Fruit fly (Drosophila melanogaster) whole organism, embryonic: ENCODE data around the gene CG18557.

Experiments
- Bgb ChIP-seq: fragments of 200-800 bp; sonication (Bioruptor generic); IDR thresholded peaks from 2 replicates; pipeline ENCODE4 v1.3.6; 2022; ENCODE audit warnings: missing biosample characterization, missing genetic modification characterization; ENCODE audit not compliant: partially characterized antibody
- CG10366 ChIP-seq: fragments of 200-800 bp; sonication (Bioruptor generic); IDR thresholded peaks from 2 replicates; pipeline ENCODE4 v1.3.6; 2022; ENCODE audit warnings: missing biosample characterization, missing genetic modification characterization
- CG10543 ChIP-seq: fragments of 200-800 bp; sonication (Bioruptor generic); optimal IDR thresholded peaks from 3 replicates; lab custom pipeline; 2017; ENCODE audit warnings: missing biosample characterization, mild to moderate bottlenecking, missing genetic modification characterization, moderate library complexity
- CG11085 ChIP-seq: fragments of 200-800 bp; sonication (Bioruptor generic); IDR thresholded peaks from 2 replicates; pipeline ENCODE4 v1.3.6; 2022; ENCODE audit warnings: missing biosample characterization, missing genetic modification characterization
- CG16815 ChIP-seq: fragments of 200-800 bp; sonication (Bioruptor generic); optimal IDR thresholded peaks from 3 replicates; lab custom pipeline; 2017; ENCODE audit warnings: missing biosample characterization, mild to moderate bottlenecking, missing genetic modification characterization
- CG17568 ChIP-seq: fragments of 200-800 bp; sonication (Bioruptor generic); optimal IDR thresholded peaks from 2 replicates; lab custom pipeline; 2018; ENCODE audit warnings: missing biosample characterization, mild to moderate bottlenecking, missing genetic modification characterization, moderate library complexity
- CG1832 ChIP-seq: fragments of 200-800 bp; sonication (Bioruptor generic); optimal IDR thresholded peaks from 2 replicates; lab custom pipeline; 2017; ENCODE audit warnings: missing biosample characterization, mild to moderate bottlenecking, missing genetic modification characterization, inconsistent platforms
- CG30020 ChIP-seq: fragments of 200-800 bp; optimal IDR thresholded peaks from 2 replicates; lab custom pipeline; 2019; ENCODE audit warnings: missing biosample characterization, mild to moderate bottlenecking, missing genetic modification characterization, moderate library complexity
- CG30403 ChIP-seq: fragments of 200-800 bp; sonication (Bioruptor generic); optimal IDR thresholded peaks from 3 replicates; lab custom pipeline; 2016; ENCODE audit warnings: missing biosample characterization, missing genetic modification characterization
- CG4404 ChIP-seq: fragments of 200-800 bp; sonication (Bioruptor generic); IDR thresholded peaks from 2 replicates; pipeline ENCODE4 v1.3.6; 2022; ENCODE audit warnings: missing biosample characterization, missing genetic modification characterization
- CG5245 ChIP-seq: fragments of 200-800 bp; sonication (Bioruptor generic); optimal IDR thresholded peaks from 3 replicates; lab custom pipeline; 2016; ENCODE audit warnings: missing biosample characterization, missing genetic modification characterization
- CG6683 ChIP-seq: fragments of 200-800 bp; sonication (Bioruptor generic); optimal IDR thresholded peaks from 2 replicates; lab custom pipeline; 2017; ENCODE audit warnings: missing biosample characterization, mild to moderate bottlenecking, missing genetic modification characterization, missing genetic modification reagents
- CG6791 ChIP-seq: fragments of 200-800 bp; sonication (Bioruptor generic); IDR thresholded peaks from 3 replicates; pipeline ENCODE4 v1.3.6; 2022; ENCODE audit warnings: missing biosample characterization, missing genetic modification characterization; ENCODE audit not compliant: partially characterized antibody
- CG6854 ChIP-seq: fragments of 200-800 bp; sonication (Bioruptor generic); optimal IDR thresholded peaks from 3 replicates; lab custom pipeline; 2017; ENCODE audit warnings: missing biosample characterization, mild to moderate bottlenecking, missing genetic modification characterization
- CG8290 ChIP-seq, 3 experiments: fragments of 200-800 bp; sonication (Bioruptor generic); optimal IDR thresholded peaks; 2 replicates each; lab custom pipeline; 2016 to 2019; ENCODE audit warnings: missing biosample characterization in 3 of 3, missing genetic modification characterization in 3 of 3, mild to moderate bottlenecking in 2 of 3, moderate library complexity in 1 of 3
- CG8924 ChIP-seq: fragments of 200-800 bp; optimal IDR thresholded peaks from 3 replicates; lab custom pipeline; 2019; ENCODE audit warnings: missing biosample characterization, mild to moderate bottlenecking, missing genetic modification characterization, moderate library complexity
- CTCF ChIP-seq: fragments of 200-800 bp; sonication (Bioruptor generic); optimal IDR thresholded peaks from 2 replicates; lab custom pipeline; 2017; ENCODE audit warnings: missing biosample characterization, mild to moderate bottlenecking, missing genetic modification characterization, moderate library complexity
- CoRest ChIP-seq: fragments of 200-800 bp; sonication (Bioruptor generic); optimal IDR thresholded peaks from 3 replicates; lab custom pipeline; 2018; ENCODE audit warnings: missing biosample characterization, mild to moderate bottlenecking, missing genetic modification characterization, moderate library complexity
- Dp ChIP-seq: fragments of 200-800 bp; sonication (Bioruptor generic); optimal IDR thresholded peaks from 2 replicates; lab custom pipeline; 2018; ENCODE audit warnings: missing biosample characterization, mild to moderate bottlenecking, missing genetic modification characterization, moderate library complexity
- Dref ChIP-seq: fragments of 200-800 bp; sonication (Bioruptor generic); IDR thresholded peaks from 2 replicates; pipeline ENCODE4 v1.3.6; 2022; ENCODE audit warnings: missing biosample characterization, missing genetic modification characterization
- Hr39 ChIP-seq: fragments of >200 bp; optimal IDR thresholded peaks from 2 replicates; lab custom pipeline; 2017
- Hr51 ChIP-seq, 2 experiments: fragments of 200-800 bp; sonication (Bioruptor generic); optimal IDR thresholded peaks; 2 replicates in 1 of 2; 3 replicates in 1 of 2; lab custom pipeline; 2016 to 2018; ENCODE audit warnings: missing biosample characterization in 2 of 2, missing genetic modification characterization in 2 of 2, mild to moderate bottlenecking in 1 of 2, moderate library complexity in 1 of 2
- Hsf ChIP-seq: fragments of 200-800 bp; sonication (Bioruptor generic); optimal IDR thresholded peaks from 3 replicates; lab custom pipeline; 2016; ENCODE audit warnings: missing biosample characterization, missing genetic modification characterization
- Kr ChIP-seq: fragments of 200-800 bp; sonication (Bioruptor generic); optimal IDR thresholded peaks from 2 replicates; lab custom pipeline; 2017; ENCODE audit warnings: missing biosample characterization, mild to moderate bottlenecking, missing genetic modification characterization
- Nf-YA ChIP-seq: fragments of 200-800 bp; sonication (Bioruptor generic); IDR thresholded peaks from 2 replicates; pipeline ENCODE4 v1.3.6; 2022; ENCODE audit warnings: missing biosample characterization, missing genetic modification characterization
- Poxn ChIP-seq: fragments of 200-800 bp; sonication (Bioruptor generic); IDR thresholded peaks from 2 replicates; pipeline ENCODE4 v1.3.6; 2022; ENCODE audit warnings: missing biosample characterization, missing genetic modification characterization
- Sox100B ChIP-seq: fragments of 200-800 bp; sonication (Bioruptor generic); optimal IDR thresholded peaks from 3 replicates; lab custom pipeline; 2018; ENCODE audit warnings: missing biosample characterization, mild to moderate bottlenecking, missing genetic modification characterization
- Sox102F ChIP-seq: fragments of 200-800 bp; sonication (Bioruptor generic); optimal IDR thresholded peaks from 2 replicates; lab custom pipeline; 2018; ENCODE audit warnings: missing biosample characterization, mild to moderate bottlenecking, missing genetic modification characterization, moderate library complexity
- Taf1 ChIP-seq: fragments of 200-800 bp; sonication (Bioruptor generic); IDR thresholded peaks from 2 replicates; pipeline ENCODE4 v1.3.6; 2022; ENCODE audit warnings: missing biosample characterization, missing genetic modification characterization
- Xrp1 ChIP-seq: fragments of 200-800 bp; sonication (Bioruptor generic); IDR thresholded peaks from 2 replicates; pipeline ENCODE4 v1.3.6; 2022; ENCODE audit warnings: missing biosample characterization, missing genetic modification characterization
- bowl ChIP-seq: fragments of 200-800 bp; sonication (Bioruptor generic); IDR thresholded peaks from 2 replicates; pipeline ENCODE4 v1.3.6; 2022; ENCODE audit warnings: missing biosample characterization, missing genetic modification characterization
- crc ChIP-seq: fragments of 200-800 bp; sonication (Bioruptor generic); optimal IDR thresholded peaks from 2 replicates; lab custom pipeline; 2016; ENCODE audit warnings: missing biosample characterization, missing genetic modification characterization
- crol ChIP-seq: fragments of 200-800 bp; sonication (Bioruptor generic); IDR thresholded peaks from 2 replicates; pipeline ENCODE4 v1.3.6; 2022; ENCODE audit warnings: missing biosample characterization, missing genetic modification characterization
- cwo ChIP-seq: fragments of 200-800 bp; sonication (Bioruptor generic); optimal IDR thresholded peaks from 3 replicates; lab custom pipeline; 2017; ENCODE audit warnings: missing biosample characterization, missing genetic modification characterization, mild to moderate bottlenecking, moderate library complexity, missing genetic modification reagents
- da ChIP-seq: fragments of 200-800 bp; sonication (Bioruptor generic); optimal IDR thresholded peaks from 2 replicates; lab custom pipeline; 2016; ENCODE audit warnings: missing biosample characterization, missing genetic modification characterization
- dati ChIP-seq: fragments of 200-800 bp; sonication (Bioruptor generic); IDR thresholded peaks from 2 replicates; pipeline ENCODE4 v1.3.6; 2022; ENCODE audit warnings: missing biosample characterization, missing genetic modification characterization
- dmrt99B ChIP-seq: fragments of 200-800 bp; sonication (Bioruptor generic); optimal IDR thresholded peaks from 2 replicates; lab custom pipeline; 2018; ENCODE audit warnings: missing biosample characterization, mild to moderate bottlenecking, missing genetic modification characterization, moderate library complexity
- ems ChIP-seq: fragments of 200-800 bp; sonication (Bioruptor generic); optimal IDR thresholded peaks from 3 replicates; lab custom pipeline; 2016; ENCODE audit warnings: missing biosample characterization, missing genetic modification characterization
- gce ChIP-seq: fragments of 200-800 bp; sonication (Bioruptor generic); IDR thresholded peaks from 3 replicates; pipeline ENCODE4 v1.3.6; 2022; ENCODE audit warnings: missing biosample characterization, missing genetic modification characterization
- hth ChIP-seq: fragments of >200 bp; optimal IDR thresholded peaks from 2 replicates; lab custom pipeline; 2017; ENCODE audit warnings: inconsistent platforms
- lilli ChIP-seq: fragments of 200-800 bp; sonication (Bioruptor generic); optimal IDR thresholded peaks from 3 replicates; lab custom pipeline; 2016; ENCODE audit warnings: missing biosample characterization, missing genetic modification characterization
- onecut ChIP-seq: fragments of 200-800 bp; sonication (Bioruptor generic); IDR thresholded peaks from 2 replicates; pipeline ENCODE4 v1.3.6; 2022; ENCODE audit warnings: missing biosample characterization, missing genetic modification characterization
- pfk ChIP-seq: fragments of 200-800 bp; sonication (Bioruptor generic); optimal IDR thresholded peaks from 2 replicates; lab custom pipeline; 2018; ENCODE audit warnings: missing biosample characterization, mild to moderate bottlenecking, missing genetic modification characterization, moderate library complexity
- phol ChIP-seq: fragments of 200-800 bp; sonication (Bioruptor generic); optimal IDR thresholded peaks from 3 replicates; lab custom pipeline; 2018; ENCODE audit warnings: missing biosample characterization, mild to moderate bottlenecking, missing genetic modification characterization, moderate library complexity
- pnt ChIP-seq: fragments of 200-800 bp; sonication (Bioruptor generic); optimal IDR thresholded peaks from 3 replicates; lab custom pipeline; 2016; ENCODE audit warnings: missing biosample characterization, missing genetic modification characterization
- pros ChIP-seq: fragments of 200-800 bp; sonication (Bioruptor generic); optimal IDR thresholded peaks from 3 replicates; lab custom pipeline; 2019; ENCODE audit warnings: missing biosample characterization, mild to moderate bottlenecking, missing genetic modification characterization, moderate library complexity
- row ChIP-seq: fragments of 200-800 bp; sonication (Bioruptor generic); IDR thresholded peaks from 3 replicates; pipeline ENCODE4 v1.3.6; 2022; ENCODE audit warnings: missing biosample characterization, missing genetic modification characterization
- schlank ChIP-seq: fragments of 200-800 bp; sonication (Bioruptor generic); optimal IDR thresholded peaks from 2 replicates; lab custom pipeline; 2018; ENCODE audit warnings: missing biosample characterization, mild to moderate bottlenecking, missing genetic modification characterization
- slp2 ChIP-seq: fragments of 200-800 bp; sonication (Bioruptor generic); optimal IDR thresholded peaks from 2 replicates; lab custom pipeline; 2016; ENCODE audit warnings: missing biosample characterization, missing genetic modification characterization
- sug ChIP-seq: fragments of 200-800 bp; optimal IDR thresholded peaks from 2 replicates; lab custom pipeline; 2019; ENCODE audit warnings: missing biosample characterization, mild to moderate bottlenecking, missing genetic modification characterization, moderate library complexity
- trem ChIP-seq: fragments of 200-800 bp; optimal IDR thresholded peaks from 3 replicates; lab custom pipeline; 2019; ENCODE audit warnings: missing biosample characterization, mild to moderate bottlenecking, missing genetic modification characterization, moderate library complexity

CG18557 gene

dm6 chr2L:2830341-2830800, 15.2 kb downstream of the CG18557 start (continued):
- TF ChIP-seq gce (GFP tag; lab: Robert Waterston, UW), result peak; percentile 27; the same call in 1 of the 3 replicates
- peak; percentile 77 for TF ChIP-seq CG30020
- TF ChIP-seq Hr39, result no peak
- TF ChIP-seq CG30403 (GFP tag; lab: Kevin White, UChicago), result peak; percentile 93
- TF ChIP-seq Dref (GFP tag; lab: Robert Waterston, UW), result no peak
- TF ChIP-seq dmrt99B (tag; lab: Kevin White, UChicago), result peak; percentile 93
- peak; percentile 88 for TF ChIP-seq lilli (GFP tag; lab: Kevin White, UChicago)
- peak; percentile 29 for TF ChIP-seq slp2
- peak; percentile 88 for TF ChIP-seq Xrp1 (GFP tag; lab: Robert Waterston, UW)
- peak; percentile 47 for TF ChIP-seq Nf-YA
- no peak for TF ChIP-seq da (GFP tag; lab: Kevin White, UChicago)
- TF ChIP-seq CG16815, result peak; percentile 85
- TF ChIP-seq CG5245, result peak; percentile 73
- peak; percentile 88 for TF ChIP-seq Sox102F (GFP tag; lab: Kevin White, UChicago)
- TF ChIP-seq CG8924 (tag; lab: Kevin White, UChicago), result peak; percentile 94
- peak; percentile 49 for TF ChIP-seq Kr (GFP tag; lab: Kevin White, UChicago)
- no peak for TF ChIP-seq CG1832 (GFP tag; lab: Kevin White, UChicago)
- peak; percentile 64 to 93 for TF ChIP-seq Hr51 (GFP tag; optimal IDR thresholded peaks at IDR 0.05; lab: Kevin White, UChicago)
- TF ChIP-seq CG6791 (GFP tag; lab: Robert Waterston, UW), result no peak
- TF ChIP-seq crc (GFP tag; lab: Kevin White, UChicago), result no peak
- TF ChIP-seq phol (tag; lab: Kevin White, UChicago), result peak; percentile 94
- 0 out of 2 replicates have a peak, but pooled peaks have one; percentile 1 for TF ChIP-seq crol (GFP tag; lab: Robert Waterston, UW)
- TF ChIP-seq CoRest (tag; lab: Kevin White, UChicago), result peak; percentile 96
- TF ChIP-seq cwo (GFP tag; lab: Kevin White, UChicago), result peak; percentile 77
- TF ChIP-seq pfk (GFP tag; lab: Kevin White, UChicago), result no peak
- peak; percentile 73 for TF ChIP-seq onecut (GFP tag; lab: Robert Waterston, UW)
- peak; percentile 64 for TF ChIP-seq CG4404 (GFP tag; lab: Robert Waterston, UW)
- TF ChIP-seq CG10543 (GFP tag; lab: Kevin White, UChicago), result peak; percentile 75
- TF ChIP-seq CG8290 (GFP tag; optimal IDR thresholded peaks at IDR 0.05; lab: Kevin White, UChicago), result peak; percentile 67
- TF ChIP-seq CG8290 (tag; optimal IDR thresholded peaks at IDR 0.05; lab: Kevin White, UChicago), result peak in 1 of 2 experiments; percentile 40
- peak; percentile 41; the same call in 1 of the 2 replicates for TF ChIP-seq CG11085 (GFP tag; lab: Robert Waterston, UW)
- TF ChIP-seq bowl, result no peak
- no peak for TF ChIP-seq hth
- TF ChIP-seq CTCF (GFP tag; lab: Kevin White, UChicago), result peak; percentile 45
- TF ChIP-seq CG6854 (GFP tag; lab: Kevin White, UChicago), result peak; percentile 85
- no peak for TF ChIP-seq Dp (GFP tag; lab: Kevin White, UChicago)
- TF ChIP-seq Hsf, result peak; percentile 79
- TF ChIP-seq CG6683 (GFP tag; lab: Kevin White, UChicago), result peak; percentile 77
- peak; percentile 82 for TF ChIP-seq row (GFP tag; lab: Robert Waterston, UW)
- peak; percentile 6 for TF ChIP-seq pros (GFP tag; lab: Kevin White, UChicago)
- TF ChIP-seq sug (tag; lab: Kevin White, UChicago), result peak; percentile 79
- TF ChIP-seq pnt (GFP tag; lab: Kevin White, UChicago), result peak; percentile 36
- 0 out of 2 replicates have a peak, but pooled peaks have one; percentile 3 for TF ChIP-seq dati
- TF ChIP-seq Poxn (GFP tag; lab: Robert Waterston, UW), result peak; percentile 5; the same call in 1 of the 2 replicates
- TF ChIP-seq ems, result peak; percentile 77
- peak; percentile 97 for TF ChIP-seq Sox100B (GFP tag; lab: Kevin White, UChicago)
- peak; percentile 85 for TF ChIP-seq trem (tag; lab: Kevin White, UChicago)
- TF ChIP-seq schlank, result peak; percentile 49
- TF ChIP-seq Taf1 (GFP tag; lab: Robert Waterston, UW), result peak; percentile 42; the same call in 1 of the 2 replicates
- peak; percentile 72 for TF ChIP-seq CG10366 (GFP tag; lab: Robert Waterston, UW)
- no peak for TF ChIP-seq Bgb (GFP tag; lab: Robert Waterston, UW)
- peak; percentile 83 for TF ChIP-seq CG17568 (GFP tag; lab: Kevin White, UChicago)
